Fruit fly (Drosophila melanogaster): ENCODE data around the gene Hex-t1.

The Hex-t1 gene

DNA sequence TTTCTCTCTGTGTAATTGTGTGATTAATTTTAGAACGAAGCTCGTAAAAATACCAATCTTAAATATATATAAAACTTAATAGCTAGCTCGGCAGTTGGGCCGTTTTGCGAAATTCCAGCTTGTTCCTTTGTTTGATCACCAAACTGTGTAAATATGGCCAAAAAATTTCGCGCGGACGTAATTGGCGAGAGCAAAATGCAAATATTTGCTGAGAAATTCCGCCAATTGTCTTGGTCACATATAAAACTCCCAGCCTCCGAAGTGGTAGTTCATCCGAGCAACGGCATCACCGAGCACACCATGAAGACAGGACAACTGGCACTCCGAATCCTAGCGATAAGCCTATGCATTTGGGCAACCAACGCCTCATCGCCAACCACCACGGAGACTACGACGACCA is 7.7 kb downstream of the Hex-t1 start, which contains the start of gene CG14237:
CG14237 (plus strand) TSS at position 301 of the 400 bp plus-strand sequence.
- no peak for TF ChIP-seq fru (GFP tag; optimal IDR thresholded peaks at IDR 0.05)

DNA sequence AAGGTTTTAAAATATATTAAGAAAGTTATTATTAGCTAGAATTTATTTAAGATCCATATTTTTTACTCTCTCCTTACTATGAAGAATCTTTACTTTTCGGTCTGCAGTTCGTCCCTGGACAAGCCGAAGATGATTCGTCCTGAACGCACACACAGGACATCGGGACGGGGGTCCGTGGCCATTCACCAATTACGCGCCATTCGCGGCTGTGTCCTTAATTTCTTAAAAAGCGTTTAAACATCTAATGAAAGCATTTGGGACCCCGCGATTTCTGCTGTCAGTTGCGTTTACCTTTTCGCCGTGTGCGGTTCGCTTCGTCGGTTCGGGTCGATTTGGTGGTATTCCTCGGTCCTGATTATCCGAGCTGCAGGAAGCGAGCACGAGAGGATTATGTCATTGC is 9.1 kb downstream of the Hex-t1 start, which contains the start of gene CG14238:
CG14238 (plus strand) TSS at position 301 of the 400 bp plus-strand sequence.
- TF ChIP-seq Myc (optimal IDR thresholded peaks at IDR 0.05), result no peak
- TF ChIP-seq jim (GFP tag; optimal IDR thresholded peaks at IDR 0.05), result no peak
- no peak for TF ChIP-seq GATAd (GFP tag; optimal IDR thresholded peaks at IDR 0.05)
- TF ChIP-seq pan (optimal IDR thresholded peaks at IDR 0.05), result no peak
- no peak for TF ChIP-seq Jra (GFP tag; optimal IDR thresholded peaks at IDR 0.05)
- TF ChIP-seq rgr (GFP tag; optimal IDR thresholded peaks at IDR 0.05), result no peak
- no peak for TF ChIP-seq OdsH (GFP tag; optimal IDR thresholded peaks at IDR 0.05)
- TF ChIP-seq Mio (GFP tag; optimal IDR thresholded peaks at IDR 0.05), result no peak

DNA sequence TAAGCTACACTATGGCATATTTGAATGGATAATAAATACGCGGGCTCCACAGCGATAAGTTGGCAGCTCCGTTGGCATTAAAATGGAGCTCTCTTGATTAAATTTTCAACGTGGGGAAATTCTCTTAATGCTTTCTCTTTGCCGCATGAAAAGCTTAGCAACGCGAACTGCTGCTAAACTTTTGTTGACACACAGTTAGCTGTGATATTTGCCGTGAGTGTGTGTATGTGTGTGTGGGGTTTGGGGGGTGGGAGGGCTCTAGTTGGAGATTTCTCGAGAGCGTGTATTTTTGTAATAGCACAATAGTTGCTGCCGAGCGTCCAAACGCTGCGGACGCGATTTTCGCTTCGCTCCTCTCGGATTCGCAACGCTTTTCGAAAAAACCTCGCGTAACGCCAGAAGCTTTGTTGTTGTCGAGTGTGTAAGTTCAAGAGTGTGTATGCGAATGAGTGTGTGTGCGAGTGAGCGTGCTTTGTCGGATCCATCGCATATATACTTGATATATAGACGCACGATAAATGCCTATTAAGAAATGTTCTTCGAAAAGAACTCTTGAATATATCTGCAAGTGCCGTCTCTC is 12.4 kb downstream of the Hex-t1 start, which contains the start of gene CG5455:
CG5455 (plus strand) TSS at position 302 of the 580 bp plus-strand sequence.
- TF ChIP-seq CG32264 (GFP tag; optimal IDR thresholded peaks at IDR 0.05) (no peak), br (GFP tag; optimal IDR thresholded peaks at IDR 0.05) (peak; percentile 33), Hnf4 (GFP tag; optimal IDR thresholded peaks at IDR 0.05) (no peak), Jra (GFP tag; optimal IDR thresholded peaks at IDR 0.05) (peak; percentile 26), OdsH (GFP tag; optimal IDR thresholded peaks at IDR 0.05) (peak; percentile 28), Dif (GFP tag; optimal IDR thresholded peaks at IDR 0.05; ENCODE audit: partially characterized antibody) (peak; percentile 1), fru (GFP tag; optimal IDR thresholded peaks at IDR 0.05) (peak; percentile 24), rgr (GFP tag; optimal IDR thresholded peaks at IDR 0.05) (peak; percentile 50), h (GFP tag; optimal IDR thresholded peaks at IDR 0.05) (peak; percentile 67)

DNA sequence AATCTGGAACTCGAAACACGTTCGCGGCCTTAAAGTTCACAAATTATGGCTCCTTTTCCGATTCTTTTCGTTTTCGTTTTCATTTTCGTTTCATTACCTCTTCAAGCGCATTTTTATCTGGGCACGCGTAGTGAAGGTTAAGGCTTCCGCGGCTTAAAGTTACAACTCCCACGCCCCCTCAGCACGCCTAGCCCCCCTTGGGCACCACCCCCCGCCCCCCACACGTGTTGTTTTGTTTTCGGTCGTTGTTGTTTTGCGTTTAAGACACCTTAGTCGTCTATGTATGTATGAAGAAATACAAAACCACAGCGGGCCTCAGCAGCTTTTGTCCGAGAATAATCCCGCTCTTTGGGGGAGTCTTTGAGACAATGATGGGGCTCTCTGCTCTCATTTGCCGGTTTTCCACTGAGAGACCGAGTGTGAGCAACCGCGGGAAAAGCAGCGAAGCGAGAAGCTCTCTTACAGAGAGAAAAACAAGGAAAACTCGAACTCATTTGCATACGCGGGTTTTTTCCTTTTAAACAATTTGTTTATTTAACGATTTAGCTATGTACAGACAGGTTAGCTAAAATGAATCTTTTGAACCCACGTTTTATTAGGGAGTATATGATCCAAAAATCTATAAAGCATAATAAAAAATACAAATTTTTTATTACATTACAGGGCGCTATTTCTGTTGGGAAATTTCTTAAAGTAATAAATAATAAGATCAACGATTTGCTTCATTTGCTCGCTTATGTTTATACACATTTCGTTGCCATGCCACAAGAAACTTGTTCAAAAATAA is 13.5 kb downstream of the Hex-t1 start:
- no peak for TF ChIP-seq fru (GFP tag; optimal IDR thresholded peaks at IDR 0.05)
- no peak for TF ChIP-seq lola (GFP tag; optimal IDR thresholded peaks at IDR 0.05)
- TF ChIP-seq dsf (GFP tag; optimal IDR thresholded peaks at IDR 0.05; ENCODE audit: borderline replicate concordance), result no peak
- TF ChIP-seq dl (GFP tag; optimal IDR thresholded peaks at IDR 0.05; ENCODE audit: insufficient read depth in 1 of 2, partially characterized antibody in 2 of 2), result no peak

DNA sequence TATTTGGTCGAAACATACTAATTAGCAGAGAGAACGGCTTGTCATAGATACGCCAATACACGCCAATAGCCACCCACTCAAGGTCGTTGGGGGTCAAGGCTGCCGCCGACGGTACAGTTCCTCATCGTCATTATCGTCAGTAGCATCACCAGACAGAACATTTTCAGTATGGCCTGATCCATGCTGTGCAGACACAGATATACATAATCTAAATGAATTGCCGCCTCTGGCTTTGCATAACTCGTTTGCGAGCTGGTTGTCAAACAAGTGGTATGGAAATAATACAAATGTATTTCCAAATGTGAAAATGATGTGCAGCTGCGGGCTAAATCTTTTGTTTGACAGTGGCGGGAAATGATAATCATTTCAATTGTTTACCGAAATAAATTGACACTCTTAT is 14.3 kb downstream of the Hex-t1 start:
- TF ChIP-seq GATAd (GFP tag; optimal IDR thresholded peaks at IDR 0.05) (no peak), Hr78 (GFP tag; optimal IDR thresholded peaks at IDR 0.05) (no peak), pan (optimal IDR thresholded peaks at IDR 0.05) (no peak), sage (GFP tag; optimal IDR thresholded peaks at IDR 0.05) (no peak), Dfd (GFP tag; optimal IDR thresholded peaks at IDR 0.05) (no peak), dsf (GFP tag; optimal IDR thresholded peaks at IDR 0.05; ENCODE audit: borderline replicate concordance) (no peak), dmrt93B (GFP tag; optimal IDR thresholded peaks at IDR 0.05) (no peak), jim (GFP tag; optimal IDR thresholded peaks at IDR 0.05) (no peak), Dif (GFP tag; optimal IDR thresholded peaks at IDR 0.05; ENCODE audit: partially characterized antibody) (no peak), Vsx2 (GFP tag; optimal IDR thresholded peaks at IDR 0.05; ENCODE audit: partially characterized antibody) (no peak), h (GFP tag; optimal IDR thresholded peaks at IDR 0.05) (no peak), lola (GFP tag; optimal IDR thresholded peaks at IDR 0.05) (no peak), woc (GFP tag; optimal IDR thresholded peaks at IDR 0.05) (no peak), Mio (GFP tag; optimal IDR thresholded peaks at IDR 0.05) (no peak), foxo (GFP tag; optimal IDR thresholded peaks at IDR 0.05) (no peak), brk (GFP tag; optimal IDR thresholded peaks at IDR 0.05) (no peak), Sp1 (GFP tag; optimal IDR thresholded peaks at IDR 0.05) (no peak), dl (GFP tag; optimal IDR thresholded peaks at IDR 0.05; ENCODE audit: insufficient read depth in 1 of 2, partially characterized antibody in 2 of 2) (no peak)

DNA sequence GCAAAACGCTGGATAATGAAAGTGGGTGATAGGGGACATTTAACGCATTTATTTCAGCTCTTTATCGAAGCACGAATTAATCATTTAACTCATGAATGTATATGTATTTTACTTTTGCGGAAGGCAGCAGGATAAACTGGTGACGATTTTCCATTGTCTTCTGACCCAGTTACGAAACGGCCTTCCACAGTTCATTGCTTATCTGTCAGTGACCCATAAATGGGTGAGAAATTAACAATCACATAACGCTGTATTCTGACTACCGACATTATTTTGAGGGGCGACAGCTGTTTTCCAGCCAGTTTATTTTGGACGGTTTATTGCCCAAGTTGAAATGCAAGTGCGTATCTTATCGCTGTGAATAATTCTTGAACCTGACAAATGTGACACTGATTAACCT is 14.7 kb downstream of the Hex-t1 start:
- TF ChIP-seq tai (GFP tag; optimal IDR thresholded peaks at IDR 0.05), result no peak
- no peak for TF ChIP-seq brk (GFP tag; optimal IDR thresholded peaks at IDR 0.05)
- no peak for TF ChIP-seq Hr78 (GFP tag; optimal IDR thresholded peaks at IDR 0.05)
- TF ChIP-seq Rel (GFP tag; optimal IDR thresholded peaks at IDR 0.05), result no peak
- no peak for TF ChIP-seq Rel (tag; optimal IDR thresholded peaks at IDR 0.05)

Data from whole organism, wandering third instar larva.